Worm (Caenorhabditis elegans) whole organism, early embryonic: ENCODE measurements around the gene gst-44.

Experiments used
- F13C5.2 ChIP-seq: sonication (generic microtip); optimal IDR thresholded peaks from 2 replicates; lab custom pipeline; 2017; ENCODE audit warnings: mild to moderate bottlenecking, missing genetic modification characterization, inconsistent platforms, missing compliant biosample characterization
- aly-1 ChIP-seq: sonication (generic microtip); optimal IDR thresholded peaks from 2 replicates; lab custom pipeline; 2016; ENCODE audit warnings: missing genetic modification characterization, missing compliant biosample characterization
- ama-1 ChIP-seq: fragments of 150-350 bp; optimal IDR thresholded peaks from 2 replicates; lab custom pipeline; 2014
- flt-1 ChIP-seq: fragments of 200-800 bp; sonication (Bioruptor generic); IDR thresholded peaks from 2 replicates; pipeline ENCODE4 v1.3.6; 2022; ENCODE audit warnings: missing genetic modification characterization, missing compliant biosample characterization
- scrt-1 ChIP-seq: fragments of 200-800 bp; sonication (Bioruptor generic); IDR thresholded peaks from 2 replicates; pipeline ENCODE4 v1.3.6; 2022; ENCODE audit warnings: missing genetic modification characterization, missing compliant biosample characterization
- sea-1 ChIP-seq: fragments of 200-800 bp; sonication (Bioruptor generic); conservative IDR thresholded peaks from 2 replicates; pipeline ENCODE4 v1.3.6; 2022; ENCODE audit warnings: missing genetic modification characterization, missing compliant biosample characterization
- tbx-37 ChIP-seq: fragments of 200-800 bp; sonication (Bioruptor generic); conservative IDR thresholded peaks from 2 replicates; pipeline ENCODE4 v1.3.6; 2022; ENCODE audit warnings: missing genetic modification reagents, missing genetic modification characterization, missing compliant biosample characterization
- tra-4 ChIP-seq: sonication (generic microtip); optimal IDR thresholded peaks from 2 replicates; lab custom pipeline; 2017; ENCODE audit warnings: missing genetic modification characterization, missing compliant biosample characterization

ce11 chrV:16356798-16357197 lies 33.9 kb upstream of the gst-44 start:
- TF ChIP-seq tbx-37 (GFP tag; lab: Robert Waterston, UW): no peak
- no peak for TF ChIP-seq aly-1 (tag; lab: Kevin White, UChicago)
- no peak for TF ChIP-seq flt-1 (GFP tag; lab: Robert Waterston, UW)
- TF ChIP-seq F13C5.2 (tag; lab: Kevin White, UChicago): no peak
- no peak for TF ChIP-seq ama-1
- no peak for TF ChIP-seq tra-4 (tag; lab: Kevin White, UChicago)
- TF ChIP-seq scrt-1: no peak
- TF ChIP-seq sea-1 (GFP tag; lab: Robert Waterston, UW): no peak
